Fruit fly (Drosophila melanogaster) whole organism, pupa: Measurements from ENCODE around the gene CG16904.

Experiments
- CG12605 ChIP-seq: fragments of 200-800 bp; sonication (Bioruptor generic); IDR thresholded peaks from 2 replicates; pipeline ENCODE4 v1.3.6; 2022; ENCODE audit warnings: missing biosample characterization, missing genetic modification characterization
- CG13204 ChIP-seq: fragments of 200-800 bp; sonication (Bioruptor generic); optimal IDR thresholded peaks from 2 replicates; lab custom pipeline; 2018; ENCODE audit warnings: missing biosample characterization, mild to moderate bottlenecking, missing genetic modification characterization, moderate library complexity
- CG17806 ChIP-seq: fragments of 200-800 bp; sonication (Bioruptor generic); optimal IDR thresholded peaks from 2 replicates; lab custom pipeline; 2018; ENCODE audit warnings: missing biosample characterization, mild to moderate bottlenecking, missing genetic modification characterization, moderate library complexity
- CG32121 ChIP-seq: fragments of 200-800 bp; sonication (Bioruptor generic); IDR thresholded peaks from 2 replicates; pipeline ENCODE4 v1.3.6; 2022; ENCODE audit warnings: missing biosample characterization, missing genetic modification characterization
- CG34367 ChIP-seq: fragments of 200-800 bp; sonication (Bioruptor generic); optimal IDR thresholded peaks from 2 replicates; lab custom pipeline; 2018; ENCODE audit warnings: missing biosample characterization, mild to moderate bottlenecking, missing genetic modification characterization
- CG8159 ChIP-seq: fragments of 200-800 bp; sonication (Bioruptor generic); optimal IDR thresholded peaks from 3 replicates; lab custom pipeline; 2018; ENCODE audit warnings: missing biosample characterization, mild to moderate bottlenecking, missing genetic modification characterization, moderate library complexity
- CG8301 ChIP-seq: fragments of 200-800 bp; sonication (Bioruptor generic); optimal IDR thresholded peaks from 2 replicates; lab custom pipeline; 2018; ENCODE audit warnings: missing biosample characterization, mild to moderate bottlenecking, missing genetic modification characterization
- CG9948 ChIP-seq: fragments of 200-800 bp; sonication (Bioruptor generic); optimal IDR thresholded peaks from 2 replicates; lab custom pipeline; 2018; ENCODE audit warnings: missing biosample characterization, mild to moderate bottlenecking, missing genetic modification characterization, moderate library complexity
- D1 ChIP-seq: fragments of 200-800 bp; sonication (Bioruptor generic); optimal IDR thresholded peaks from 2 replicates; lab custom pipeline; 2018; ENCODE audit warnings: missing biosample characterization, mild to moderate bottlenecking, missing genetic modification characterization, moderate library complexity
- Ets98B ChIP-seq: fragments of 200-800 bp; sonication (Bioruptor generic); IDR thresholded peaks from 2 replicates; pipeline ENCODE4 v1.3.6; 2022; ENCODE audit warnings: missing biosample characterization, missing genetic modification characterization

DNA sequence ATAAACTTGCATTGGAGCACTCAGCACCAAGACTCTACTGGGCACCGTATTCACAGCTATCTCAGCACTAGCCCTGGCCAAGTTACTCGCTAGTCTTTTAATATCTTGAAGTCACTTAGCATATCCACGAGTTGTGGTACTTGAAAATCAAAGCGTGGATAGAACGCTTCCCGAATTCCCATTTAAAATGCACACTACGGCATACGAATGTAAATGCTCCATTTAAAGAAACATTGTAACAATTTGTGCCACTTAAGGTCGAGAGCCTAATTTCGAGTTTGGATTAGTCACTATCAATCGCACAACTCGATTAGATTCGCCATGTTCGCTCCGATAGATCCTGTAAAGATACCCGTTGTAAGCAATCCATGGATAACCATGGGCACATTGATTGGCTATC lies 2.9 kb downstream of the CG16904 start, which contains the start of gene eloF:
- no peak for TF ChIP-seq CG8301
- TF ChIP-seq CG8159 (tag; lab: Kevin White, UChicago), result no peak
- TF ChIP-seq CG34367 (tag; lab: Kevin White, UChicago), result no peak
- TF ChIP-seq CG32121 (GFP tag; lab: Robert Waterston, UW), result no peak
- no peak for TF ChIP-seq CG17806 (tag; lab: Kevin White, UChicago)
- TF ChIP-seq D1, result no peak
- no peak for TF ChIP-seq CG9948
- no peak for TF ChIP-seq CG13204
- no peak for TF ChIP-seq Ets98B (GFP tag; lab: Robert Waterston, UW)
- TF ChIP-seq CG12605 (GFP tag; lab: Robert Waterston, UW), result no peak
